Worm (Caenorhabditis elegans) whole organism, L4 larva: Measurements from ENCODE around the gene T06C12.11.

Experiments
- ceh-62 ChIP-seq: sonication (generic microtip); optimal IDR thresholded peaks from 2 replicates; lab custom pipeline; 2017; ENCODE audit warnings: missing biosample characterization, missing genetic modification characterization
- fkh-10 ChIP-seq: fragments of 150-350 bp; optimal IDR thresholded peaks from 2 replicates; lab custom pipeline; 2014; ENCODE audit warnings: missing biosample characterization, missing genetic modification reagents, missing genetic modification characterization
- nhr-10 ChIP-seq: fragments of 150-350 bp; optimal IDR thresholded peaks from 2 replicates; lab custom pipeline; 2014; ENCODE audit warnings: missing biosample characterization, missing genetic modification characterization
- nhr-11 ChIP-seq: fragments of 150-350 bp; optimal IDR thresholded peaks from 2 replicates; lab custom pipeline; 2014; ENCODE audit warnings: missing biosample characterization, missing genetic modification characterization

ce11 chrV:15900564-15900963, 7.8 kb downstream of the T06C12.11 start:
- no peak for TF ChIP-seq nhr-10 (tag; lab: Kevin White, UChicago)
- no peak for TF ChIP-seq fkh-10 (GFP tag; lab: Kevin White, UChicago)
- no peak for TF ChIP-seq ceh-62 (tag; lab: Kevin White, UChicago)
- no peak for TF ChIP-seq nhr-11
